Worm (Caenorhabditis elegans): ENCODE results near the gene F10G7.12.

Gene F10G7.12

ce11 chrII:4672584-4673110, 16.9 kb upstream of the F10G7.12 start, which contains the start of the genes clec-140 and hmg-11 (continued):
- no peak for TF ChIP-seq ceh-19 (GFP tag; optimal IDR thresholded peaks at IDR 0.05)
- TF ChIP-seq ceh-48 (tag; optimal IDR thresholded peaks at IDR 0.05): peak; percentile 39
- peak; percentile 33; the same call in 1 of the 2 replicates for TF ChIP-seq sox-2 (GFP tag; IDR thresholded peaks at IDR 0.05)
- no peak for TF ChIP-seq fkh-6 (tag; optimal IDR thresholded peaks at IDR 0.05)
- peak; percentile 17 for TF ChIP-seq ceh-18 (tag; optimal IDR thresholded peaks at IDR 0.05)
- TF ChIP-seq ceh-14 (tag; optimal IDR thresholded peaks at IDR 0.05): peak; percentile 63
- no peak for TF ChIP-seq nhr-232 (tag; optimal IDR thresholded peaks at IDR 0.05)
- no peak for TF ChIP-seq lin-11 (tag; optimal IDR thresholded peaks at IDR 0.05)
- TF ChIP-seq syd-9 (tag; optimal IDR thresholded peaks at IDR 0.05): peak; percentile 37
- no peak for TF ChIP-seq gmeb-2 (tag; optimal IDR thresholded peaks at IDR 0.05)
- TF ChIP-seq pha-4 (tag; optimal IDR thresholded peaks at IDR 0.05): no peak
- no peak for TF ChIP-seq pha-2 (tag; optimal IDR thresholded peaks at IDR 0.05)
- TF ChIP-seq fkh-10 (GFP tag; optimal IDR thresholded peaks at IDR 0.05): no peak
- TF ChIP-seq odd-2 (tag; optimal IDR thresholded peaks at IDR 0.05): no peak
- no peak for TF ChIP-seq npax-4 (tag; optimal IDR thresholded peaks at IDR 0.05)
- no peak for TF ChIP-seq Y22D7AL.16 (tag; optimal IDR thresholded peaks at IDR 0.05)
- no peak for TF ChIP-seq dmd-4 (tag; optimal IDR thresholded peaks at IDR 0.05; ENCODE audit: borderline replicate concordance)
- TF ChIP-seq ama-1 (optimal IDR thresholded peaks at IDR 0.05): no peak
- no peak for TF ChIP-seq elt-4 (tag; optimal IDR thresholded peaks at IDR 0.05)
- TF ChIP-seq sox-4 (tag; optimal IDR thresholded peaks at IDR 0.05): no peak
- no peak for TF ChIP-seq ceh-9 (tag; optimal IDR thresholded peaks at IDR 0.05)
- TF ChIP-seq hlh-13 (GFP tag; optimal IDR thresholded peaks at IDR 0.05): no peak
- TF ChIP-seq unc-3 (GFP tag; conservative IDR thresholded peaks at IDR 0.05): no peak
- no peak for TF ChIP-seq unc-3 (tag; optimal IDR thresholded peaks at IDR 0.05)
- TF ChIP-seq fax-1 (tag; optimal IDR thresholded peaks at IDR 0.05): no peak
- no peak for TF ChIP-seq T23F11.4 (GFP tag; optimal IDR thresholded peaks at IDR 0.05)
- TF ChIP-seq ceh-31 (tag; optimal IDR thresholded peaks at IDR 0.05): peak; percentile 63
- TF ChIP-seq elt-2 (tag; optimal IDR thresholded peaks at IDR 0.05): peak; percentile 43
- no peak for TF ChIP-seq pag-3 (tag; optimal IDR thresholded peaks at IDR 0.05; ENCODE audit: borderline replicate concordance)
- no peak for TF ChIP-seq K02D7.2 (tag; optimal IDR thresholded peaks at IDR 0.05)
- TF ChIP-seq tbx-2 (tag; optimal IDR thresholded peaks at IDR 0.05): peak; percentile 71
- peak; percentile 68 for TF ChIP-seq rnt-1 (tag; optimal IDR thresholded peaks at IDR 0.05)
- TF ChIP-seq eyg-1 (tag; optimal IDR thresholded peaks at IDR 0.05): peak; percentile 12
- TF ChIP-seq tbx-7 (tag; optimal IDR thresholded peaks at IDR 0.05): no peak
- peak; percentile 52 for TF ChIP-seq hlh-8 (tag; optimal IDR thresholded peaks at IDR 0.05)

ce11 chrII:4673242-4673641, 16.3 kb upstream of the F10G7.12 start:
- TF ChIP-seq dmd-4 (tag; optimal IDR thresholded peaks at IDR 0.05; ENCODE audit: borderline replicate concordance) (no peak), pha-4 (tag; optimal IDR thresholded peaks at IDR 0.05) (no peak), Y22D7AL.16 (tag; optimal IDR thresholded peaks at IDR 0.05) (no peak), hlh-13 (GFP tag; optimal IDR thresholded peaks at IDR 0.05) (no peak), fkh-6 (tag; optimal IDR thresholded peaks at IDR 0.05) (no peak), ceh-30 (tag; optimal IDR thresholded peaks at IDR 0.05) (no peak), pag-3 (tag; optimal IDR thresholded peaks at IDR 0.05; ENCODE audit: borderline replicate concordance) (no peak), gmeb-2 (tag; optimal IDR thresholded peaks at IDR 0.05) (no peak), lim-6 (tag; optimal IDR thresholded peaks at IDR 0.05) (no peak), sdc-2 (tag; optimal IDR thresholded peaks at IDR 0.05) (no peak)

ce11 chrII:4673670-4674069, 15.9 kb upstream of the F10G7.12 start:
- TF ChIP-seq F13H6.1 (tag; optimal IDR thresholded peaks at IDR 0.05) (no peak), pat-9 (tag; optimal IDR thresholded peaks at IDR 0.05) (no peak), unc-55 (GFP tag; optimal IDR thresholded peaks at IDR 0.05) (no peak), ceh-48 (tag; optimal IDR thresholded peaks at IDR 0.05) (no peak)
